Worm (Caenorhabditis elegans): Measurements from ENCODE around the gene T23F11.4.

- TF ChIP-seq tbx-2 (tag; optimal IDR thresholded peaks at IDR 0.05) (no peak), pqm-1 (tag; optimal IDR thresholded peaks at IDR 0.05) (no peak), elt-2 (tag; optimal IDR thresholded peaks at IDR 0.05) (no peak), ceh-14 (tag; optimal IDR thresholded peaks at IDR 0.05) (no peak), elt-4 (tag; optimal IDR thresholded peaks at IDR 0.05) (no peak), ztf-16 (tag; optimal IDR thresholded peaks at IDR 0.05) (no peak), pha-4 (tag; optimal IDR thresholded peaks at IDR 0.05) (no peak), fkh-6 (tag; optimal IDR thresholded peaks at IDR 0.05) (no peak), ama-1 (optimal IDR thresholded peaks at IDR 0.05) (no peak), rnt-1 (tag; optimal IDR thresholded peaks at IDR 0.05) (no peak)
Measured at ce11 chrIII:4653374-4653773, 11.8 kb downstream of the T23F11.4 start.

All from whole organism, late embryonic.